Fruit fly (Drosophila melanogaster): Measurements from ENCODE around the gene Sgs4.

The Sgs4 gene

dm6 chrX:3296032-3296431, 46.1 kb downstream of the Sgs4 start (continued):
- TF ChIP-seq salr (GFP tag; optimal IDR thresholded peaks at IDR 0.05) = no peak
- TF ChIP-seq Lpt (GFP tag; optimal IDR thresholded peaks at IDR 0.05) = peak; percentile 45
- no peak for TF ChIP-seq CG11294 (GFP tag; IDR thresholded peaks at IDR 0.05)
- TF ChIP-seq CG8319 (GFP tag; optimal IDR thresholded peaks at IDR 0.05) = peak; percentile 28
- TF ChIP-seq CG4318 (GFP tag; optimal IDR thresholded peaks at IDR 0.05) = peak; percentile 32
- TF ChIP-seq spab (GFP tag; optimal IDR thresholded peaks at IDR 0.05) = peak; percentile 13
- TF ChIP-seq CG10631 (GFP tag; optimal IDR thresholded peaks at IDR 0.05) = peak; percentile 39
- TF ChIP-seq Eip75B (GFP tag; optimal IDR thresholded peaks at IDR 0.05) = peak; percentile 25

dm6 chrX:3297444-3298300, 47.8 kb downstream of the Sgs4 start:
- TF ChIP-seq Sox102F (GFP tag; optimal IDR thresholded peaks at IDR 0.05) (no peak), achi (GFP tag; optimal IDR thresholded peaks at IDR 0.05) (peak; percentile 9), CG31627 (GFP tag; optimal IDR thresholded peaks at IDR 0.05) (no peak), acj6 (GFP tag; optimal IDR thresholded peaks at IDR 0.05) (no peak), Eip93F (GFP tag; optimal IDR thresholded peaks at IDR 0.05) (no peak), Sox14 (GFP tag; optimal IDR thresholded peaks at IDR 0.05) (no peak), svp (GFP tag) (no peak), Hr39 (GFP tag; optimal IDR thresholded peaks at IDR 0.05) (no peak), CG8319 (GFP tag; optimal IDR thresholded peaks at IDR 0.05) (no peak), Blimp-1 (GFP tag; optimal IDR thresholded peaks at IDR 0.05) (no peak), pdm3 (GFP tag; optimal IDR thresholded peaks at IDR 0.05) (peak; percentile 26), CG16779 (tag; optimal IDR thresholded peaks at IDR 0.05) (no peak), CG11902 (GFP tag; optimal IDR thresholded peaks at IDR 0.05) (no peak), topi (GFP tag; optimal IDR thresholded peaks at IDR 0.05) (no peak), CG6808 (GFP tag; optimal IDR thresholded peaks at IDR 0.05) (no peak), CG11762 (GFP tag; optimal IDR thresholded peaks at IDR 0.05; ENCODE audit: insufficient read depth) (no peak), CG8632 (GFP tag; optimal IDR thresholded peaks at IDR 0.05) (no peak), spab (GFP tag; optimal IDR thresholded peaks at IDR 0.05) (no peak), Hr4 (GFP tag; optimal IDR thresholded peaks at IDR 0.05) (peak; percentile 22), CG7368 (GFP tag; optimal IDR thresholded peaks at IDR 0.05) (no peak), CG6792 (GFP tag; optimal IDR thresholded peaks at IDR 0.05) (no peak), CG11294 (GFP tag; IDR thresholded peaks at IDR 0.05) (no peak), net (GFP tag; optimal IDR thresholded peaks at IDR 0.05) (no peak), CG6276 (GFP tag; optimal IDR thresholded peaks at IDR 0.05) (no peak), CG10669 (GFP tag; optimal IDR thresholded peaks at IDR 0.05) (peak; percentile 17), CG3032 (tag; optimal IDR thresholded peaks at IDR 0.05) (no peak), vri (GFP tag; optimal IDR thresholded peaks at IDR 0.05) (peak; percentile 35), fd85E (GFP tag; optimal IDR thresholded peaks at IDR 0.05) (no peak), CG10631 (GFP tag; optimal IDR thresholded peaks at IDR 0.05) (no peak), Eip78C (GFP tag) (peak; percentile 35), CG3919 (GFP tag; optimal IDR thresholded peaks at IDR 0.05) (no peak), esn (GFP tag; optimal IDR thresholded peaks at IDR 0.05) (no peak), Ets21C (GFP tag; optimal IDR thresholded peaks at IDR 0.05) (no peak), OdsH (GFP tag; optimal IDR thresholded peaks at IDR 0.05) (no peak), Smox (GFP tag; optimal IDR thresholded peaks at IDR 0.05) (no peak), Hr38 (GFP tag; optimal IDR thresholded peaks at IDR 0.05) (no peak), fkh (GFP tag; optimal IDR thresholded peaks at IDR 0.05) (no peak), Gug (GFP tag; IDR thresholded peaks at IDR 0.05) (no peak), CG6163 (GFP tag; IDR thresholded peaks at IDR 0.05) (no peak), CG9139 (GFP tag; optimal IDR thresholded peaks at IDR 0.05) (no peak), CG15336 (GFP tag; IDR thresholded peaks at IDR 0.05) (peak; percentile 28; the same call in 1 of the 2 replicates), Met (GFP tag; optimal IDR thresholded peaks at IDR 0.05) (no peak), Eip75B (GFP tag; optimal IDR thresholded peaks at IDR 0.05) (no peak), dsx (GFP tag; optimal IDR thresholded peaks at IDR 0.05; ENCODE audit: poor library complexity, severe bottlenecking) (no peak), dac (GFP tag; optimal IDR thresholded peaks at IDR 0.05) (no peak), CG34406 (GFP tag; optimal IDR thresholded peaks at IDR 0.05) (no peak)

Data from whole organism, prepupa.